Worm (Caenorhabditis elegans) whole organism, late embryonic: ENCODE data around the gene C52E2.2.

Experiments
- dmd-4 ChIP-seq: sonication (generic microtip); optimal IDR thresholded peaks from 2 replicates; lab custom pipeline; 2016; ENCODE audit warnings: borderline replicate concordance, missing genetic modification characterization, missing compliant biosample characterization
- pha-4 ChIP-seq: fragments of 150-350 bp; optimal IDR thresholded peaks from 2 replicates; lab custom pipeline; 2018; ENCODE audit warnings: missing biosample characterization, missing genetic modification reagents, missing genetic modification characterization
- pqm-1 ChIP-seq: sonication (generic microtip); optimal IDR thresholded peaks from 2 replicates; lab custom pipeline; 2016; ENCODE audit warnings: missing genetic modification characterization, missing compliant biosample characterization
- unc-86 ChIP-seq: sonication (generic microtip); optimal IDR thresholded peaks from 2 replicates; lab custom pipeline; 2016; ENCODE audit warnings: missing genetic modification characterization, missing compliant biosample characterization

DNA sequence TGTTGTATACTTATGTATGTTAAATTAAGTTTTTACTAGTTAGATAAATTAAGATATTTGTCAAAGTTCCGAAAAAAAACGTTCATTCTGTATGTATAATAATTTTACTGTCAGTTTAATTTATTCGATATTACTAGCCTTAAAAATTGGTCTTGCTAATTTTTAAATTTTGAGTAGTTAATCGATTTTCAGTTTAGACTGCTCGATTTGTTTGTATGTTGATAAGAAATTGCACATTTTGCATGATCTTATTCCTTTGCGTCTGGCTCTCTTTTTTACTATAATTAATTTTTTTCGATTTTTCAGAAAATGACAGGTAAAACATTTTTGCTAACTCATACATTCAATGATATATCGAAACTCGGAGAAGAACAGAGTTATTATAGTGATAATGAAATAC is 47.3 kb downstream of the C52E2.2 start, which contains the start of gene math-24:
- TF ChIP-seq pha-4 (tag; lab: Kevin White, UChicago) = no peak
- no peak for TF ChIP-seq unc-86 (tag; lab: Kevin White, UChicago)
- no peak for TF ChIP-seq pqm-1
- TF ChIP-seq dmd-4 (tag; lab: Kevin White, UChicago) = no peak
